Worm (Caenorhabditis elegans) whole organism, L4/young adult: ENCODE measurements around the gene Y62H9A.15.

Source experiments
- W03F9.2 ChIP-seq: fragments of 150-350 bp; optimal IDR thresholded peaks from 2 replicates; lab custom pipeline; 2014; ENCODE audit warnings: missing biosample characterization, missing genetic modification characterization
- dao-5 ChIP-seq: sonication (generic microtip); optimal IDR thresholded peaks from 2 replicates; lab custom pipeline; 2016; ENCODE audit warnings: missing genotype, missing genetic modification characterization, moderate library complexity, missing compliant biosample characterization
- him-1 ChIP-seq: sonication (generic microtip); optimal IDR thresholded peaks from 2 replicates; lab custom pipeline; 2016; ENCODE audit warnings: missing genotype, missing genetic modification reagents, missing genetic modification characterization, missing compliant biosample characterization

- TF ChIP-seq W03F9.2: no peak
- no peak for TF ChIP-seq him-1 (tag; lab: Kevin White, UChicago)
- TF ChIP-seq dao-5 (tag; lab: Kevin White, UChicago): no peak
These were observed 42.2 kb upstream of the Y62H9A.15 start for ce11 chrX:11952129-11952528.
